Fruit fly (Drosophila melanogaster) whole organism, wandering third instar larva: Measurements from ENCODE around the gene CG31817.
A peak's percentile ranks its signal among the peaks of the same experiment; 100 is the strongest.

Experiments used
- CG32264 ChIP-seq: fragments of 200-800 bp; sonication (Bioruptor generic); optimal IDR thresholded peaks from 2 replicates; lab custom pipeline; 2016; ENCODE audit warnings: missing biosample characterization, missing genetic modification characterization
- Hr78 ChIP-seq: fragments of >200 bp; optimal IDR thresholded peaks from 2 replicates; lab custom pipeline; 2017; ENCODE audit warnings: missing biosample characterization, missing genetic modification characterization
- Mio ChIP-seq: sonication (Bioruptor generic); optimal IDR thresholded peaks from 2 replicates; lab custom pipeline; 2016; ENCODE audit warnings: missing biosample characterization, missing genetic modification characterization
- N ChIP-seq: fragments of >200 bp; optimal IDR thresholded peaks from 2 replicates; lab custom pipeline; 2018; ENCODE audit warnings: missing biosample characterization, missing external identifiers, missing genetic modification characterization
- OdsH ChIP-seq: fragments of 200-800 bp; sonication (Bioruptor generic); optimal IDR thresholded peaks from 2 replicates; lab custom pipeline; 2016; ENCODE audit warnings: missing biosample characterization, mild to moderate bottlenecking, missing genetic modification characterization
- ey ChIP-seq: fragments of 200-800 bp; sonication (Bioruptor generic); optimal IDR thresholded peaks from 2 replicates; lab custom pipeline; 2016; ENCODE audit warnings: missing biosample characterization, missing genetic modification characterization
- jim ChIP-seq: fragments of 175-275, 200-325 bp; sonication (Bioruptor generic); optimal IDR thresholded peaks from 2 replicates; lab custom pipeline; 2016; ENCODE audit warnings: missing biosample characterization, mild to moderate bottlenecking, missing genetic modification characterization
- psq ChIP-seq: fragments of 200-800 bp; sonication (Bioruptor generic); optimal IDR thresholded peaks from 3 replicates; lab custom pipeline; 2017; ENCODE audit warnings: missing biosample characterization, mild to moderate bottlenecking, missing genetic modification characterization, moderate library complexity
- sv ChIP-seq: fragments of 200-800 bp; sonication (Bioruptor generic); optimal IDR thresholded peaks from 3 replicates; lab custom pipeline; 2016; ENCODE audit warnings: missing biosample characterization, missing genetic modification characterization
- usp ChIP-seq: fragments of >200 bp; optimal IDR thresholded peaks from 2 replicates; lab custom pipeline; 2017; ENCODE audit warnings: missing biosample characterization, missing genetic modification characterization
- woc ChIP-seq: sonication (Bioruptor generic); optimal IDR thresholded peaks from 2 replicates; lab custom pipeline; 2016; ENCODE audit warnings: missing biosample characterization, mild to moderate bottlenecking, missing genetic modification characterization

- TF ChIP-seq usp (GFP tag; lab: Kevin White, UChicago) (no peak), sv (GFP tag; lab: Kevin White, UChicago) (peak; percentile 66), Mio (GFP tag; lab: Kevin White, UChicago) (no peak), psq (peak; percentile 59), OdsH (peak; percentile 66), N (no peak), Hr78 (GFP tag; lab: Kevin White, UChicago) (no peak), CG32264 (GFP tag; lab: Kevin White, UChicago) (no peak), jim (GFP tag; lab: Kevin White, UChicago) (no peak), woc (GFP tag; lab: Kevin White, UChicago) (peak; percentile 83), ey (GFP tag; lab: Kevin White, UChicago) (peak; percentile 66)
These were observed 38.0 kb downstream of the CG31817 start, which contains the start of the genes heix and CG17328 for dm6 chr2L:16299466-16300311.
